Worm (Caenorhabditis elegans) whole organism, L4/young adult: ENCODE data around the gene marc-1.

Source experiments
- W03F9.2 ChIP-seq: fragments of 150-350 bp; optimal IDR thresholded peaks from 2 replicates; lab custom pipeline; 2014; ENCODE audit warnings: missing biosample characterization, missing genetic modification characterization
- dao-5 ChIP-seq: sonication (generic microtip); optimal IDR thresholded peaks from 2 replicates; lab custom pipeline; 2016; ENCODE audit warnings: missing genotype, missing genetic modification characterization, moderate library complexity, missing compliant biosample characterization
- him-1 ChIP-seq: sonication (generic microtip); optimal IDR thresholded peaks from 2 replicates; lab custom pipeline; 2016; ENCODE audit warnings: missing genotype, missing genetic modification reagents, missing genetic modification characterization, missing compliant biosample characterization

Gene marc-1

DNA sequence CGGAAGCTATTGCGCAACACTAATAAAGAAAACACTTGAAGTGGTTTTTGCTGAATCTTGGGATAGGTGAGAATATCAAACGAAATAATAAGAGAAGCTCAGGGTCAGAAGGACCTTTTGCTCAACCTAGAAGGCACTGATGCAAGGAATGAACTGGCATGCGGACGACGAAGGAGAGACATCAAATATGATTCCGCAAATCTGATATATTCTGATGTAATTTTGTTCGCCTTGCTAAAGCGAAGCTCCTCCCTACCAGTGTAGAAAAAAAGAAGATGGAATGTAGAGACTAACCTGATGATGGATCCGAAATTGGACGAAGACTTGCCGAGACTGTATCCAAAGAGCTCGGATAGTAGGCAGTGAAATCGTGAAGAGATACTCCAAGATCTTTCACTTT, 28.4 kb downstream of the marc-1 start:
- TF ChIP-seq him-1 (tag; lab: Kevin White, UChicago) (no peak), W03F9.2 (tag; lab: Kevin White, UChicago) (no peak), dao-5 (no peak)

DNA sequence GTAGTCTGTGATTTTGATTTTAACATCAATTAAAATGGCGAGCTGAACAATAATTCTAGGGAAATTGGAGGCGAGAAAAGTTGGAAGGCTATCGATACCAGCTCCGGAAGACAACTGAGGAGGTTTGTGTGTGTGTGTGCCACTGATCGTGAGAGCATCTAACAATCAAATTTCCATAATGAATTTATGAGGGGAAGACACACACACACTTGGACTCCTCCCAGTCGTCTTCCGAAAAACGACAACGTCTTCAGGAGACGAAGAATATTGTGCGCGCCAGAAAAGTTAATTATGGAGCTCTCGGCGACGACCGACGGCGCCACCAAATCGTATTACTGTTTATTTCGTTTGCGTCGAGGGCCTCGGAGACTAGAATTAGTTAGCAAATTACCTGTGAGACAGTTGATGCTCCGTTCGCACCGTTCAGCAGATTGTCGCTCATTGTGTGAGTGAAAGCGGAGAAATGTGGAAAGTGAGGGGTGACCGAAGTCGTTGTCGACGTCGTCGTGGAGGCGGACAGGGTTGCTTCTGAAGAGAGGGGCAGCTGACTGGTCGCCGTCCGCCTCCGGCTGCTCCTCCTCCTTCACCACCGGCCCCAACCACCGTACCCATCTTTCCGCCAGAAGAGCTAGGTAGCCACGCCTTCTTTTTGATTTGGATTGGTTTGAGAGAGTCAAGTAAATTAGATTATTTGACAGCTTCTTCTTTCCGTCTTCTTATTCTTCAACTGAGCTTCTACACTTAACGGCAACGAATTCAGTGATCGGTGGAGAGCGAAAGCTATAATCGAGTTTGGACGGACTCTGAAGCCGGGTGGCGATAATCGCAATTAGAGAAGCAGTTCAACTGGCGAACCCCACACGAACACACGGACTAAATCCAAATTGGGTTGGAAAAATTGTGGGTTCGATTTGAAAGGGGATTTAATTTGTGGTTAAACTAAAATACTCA, 29.6 kb downstream of the marc-1 start, which contains the start of gene unc-42:
Gene unc-42, minus strand, starts transcription at position 564 of the 951 bp plus-strand sequence.
- TF ChIP-seq him-1 (tag; lab: Kevin White, UChicago): no peak
- TF ChIP-seq W03F9.2 (tag; lab: Kevin White, UChicago): no peak
- TF ChIP-seq dao-5: no peak

DNA sequence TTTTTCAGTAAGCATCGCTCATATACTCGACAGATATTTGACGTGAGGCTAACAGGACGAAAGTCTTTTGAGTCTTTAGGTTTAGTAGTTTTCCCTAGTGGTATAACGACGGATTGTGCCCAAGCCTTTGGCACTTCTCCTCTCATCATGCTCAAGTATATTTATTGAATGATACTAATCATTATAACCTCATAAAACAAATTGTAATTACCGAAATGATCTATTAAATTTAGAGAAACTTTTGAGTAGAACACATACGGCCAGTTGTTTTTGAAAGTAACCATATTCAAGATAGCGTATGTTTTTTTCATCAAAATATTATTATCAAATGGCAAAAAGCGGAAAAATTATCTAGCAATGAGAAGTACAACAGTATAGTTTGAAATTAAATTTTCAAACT, 31.8 kb downstream of the marc-1 start:
- no peak for TF ChIP-seq dao-5
- TF ChIP-seq him-1 (tag; lab: Kevin White, UChicago): no peak
- no peak for TF ChIP-seq W03F9.2 (tag; lab: Kevin White, UChicago)

DNA sequence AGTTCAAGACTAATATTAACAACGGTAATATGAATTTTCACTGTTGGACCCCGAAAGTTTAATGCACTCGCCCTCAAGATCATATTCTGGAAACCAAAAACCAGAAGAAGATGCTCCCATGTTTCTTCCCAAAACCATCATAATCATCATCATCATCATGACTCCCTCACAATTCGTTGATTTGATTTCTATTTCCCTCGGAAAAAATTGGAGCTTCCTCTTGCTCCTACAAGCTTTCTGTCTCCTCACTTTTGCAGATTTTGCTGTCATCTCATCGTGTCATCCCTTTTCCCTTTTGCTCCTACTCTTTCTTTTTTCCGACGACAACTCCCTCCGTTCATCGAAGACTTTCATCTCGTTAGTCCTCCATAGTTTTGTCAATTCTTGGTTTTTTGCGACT, 32.5 kb downstream of the marc-1 start, which contains the start of gene F46B6.2:
Gene F46B6.2, plus strand, starts transcription at position 316 of the 400 bp plus-strand sequence.
- TF ChIP-seq W03F9.2 (tag; lab: Kevin White, UChicago): no peak
- TF ChIP-seq him-1 (tag; lab: Kevin White, UChicago): no peak
- no peak for TF ChIP-seq dao-5

DNA sequence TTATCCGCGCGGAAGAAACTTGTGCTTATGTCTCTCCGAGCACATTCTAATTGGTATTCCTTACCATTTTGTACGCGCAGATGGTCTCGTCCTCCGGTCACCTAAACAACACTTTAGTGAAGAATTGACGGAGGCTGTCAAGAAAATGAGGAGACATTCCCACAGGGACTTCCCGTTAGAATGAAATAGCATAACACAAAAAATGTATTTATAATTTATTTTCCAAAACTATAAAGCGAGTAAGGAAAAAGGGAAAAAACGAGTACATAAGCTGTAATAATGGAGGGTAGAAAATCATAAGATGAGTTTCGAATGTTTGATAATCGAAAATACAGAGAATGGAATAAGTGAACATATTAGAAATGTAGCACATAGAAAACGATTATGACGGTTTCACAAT, 36.2 kb downstream of the marc-1 start, which contains the start of gene F46B6.12:
Gene F46B6.12, minus strand, starts transcription at position 101 of the 400 bp plus-strand sequence.
- no peak for TF ChIP-seq W03F9.2 (tag; lab: Kevin White, UChicago)
- TF ChIP-seq dao-5: no peak
- no peak for TF ChIP-seq him-1 (tag; lab: Kevin White, UChicago)

DNA sequence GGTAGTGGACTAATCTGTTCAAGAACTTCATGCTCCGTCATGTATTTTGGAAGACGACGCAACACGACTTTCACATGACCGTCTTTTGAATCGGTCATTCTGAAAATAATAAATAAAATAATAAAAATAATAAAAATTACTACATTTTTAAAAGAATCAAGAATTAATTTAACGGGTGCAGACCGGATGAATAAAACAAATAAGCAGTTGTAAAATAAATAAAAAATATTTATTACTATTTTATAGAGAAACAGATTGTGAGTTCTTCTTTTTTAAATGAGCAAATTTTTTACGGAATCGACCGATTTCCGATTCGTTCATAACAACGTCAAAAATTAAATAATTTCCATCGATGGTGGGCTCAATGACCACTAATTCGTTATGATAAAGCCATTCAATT, 38.1 kb downstream of the marc-1 start, which contains the start of gene smg-4:
Gene smg-4, minus strand, starts transcription at position 101 of the 400 bp plus-strand sequence.
- TF ChIP-seq him-1 (tag; lab: Kevin White, UChicago) (no peak), W03F9.2 (tag; lab: Kevin White, UChicago) (no peak), dao-5 (no peak)

DNA sequence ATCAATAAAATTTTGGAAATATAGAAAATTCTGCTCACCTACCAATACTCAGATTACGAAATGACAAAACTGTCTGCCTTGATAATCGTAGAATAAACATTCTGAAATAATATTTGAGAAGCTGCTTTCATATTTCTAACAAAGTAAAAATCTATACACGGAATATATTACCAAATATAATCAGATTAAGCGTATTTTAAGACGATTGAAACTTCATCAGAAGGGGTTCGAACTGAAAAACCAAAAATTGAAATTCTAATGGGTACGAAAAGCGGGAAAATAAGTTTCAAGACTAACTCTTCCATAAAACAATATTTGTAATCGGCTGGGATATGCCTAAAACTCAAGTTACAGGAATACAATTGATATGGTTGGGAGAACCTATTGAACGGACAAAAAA, 39.9 kb downstream of the marc-1 start, which contains the start of gene F46B6.4:
Gene F46B6.4, minus strand, starts transcription at position 101 of the 400 bp plus-strand sequence.
- TF ChIP-seq dao-5 (no peak), W03F9.2 (tag; lab: Kevin White, UChicago) (no peak), him-1 (tag; lab: Kevin White, UChicago) (no peak)

DNA sequence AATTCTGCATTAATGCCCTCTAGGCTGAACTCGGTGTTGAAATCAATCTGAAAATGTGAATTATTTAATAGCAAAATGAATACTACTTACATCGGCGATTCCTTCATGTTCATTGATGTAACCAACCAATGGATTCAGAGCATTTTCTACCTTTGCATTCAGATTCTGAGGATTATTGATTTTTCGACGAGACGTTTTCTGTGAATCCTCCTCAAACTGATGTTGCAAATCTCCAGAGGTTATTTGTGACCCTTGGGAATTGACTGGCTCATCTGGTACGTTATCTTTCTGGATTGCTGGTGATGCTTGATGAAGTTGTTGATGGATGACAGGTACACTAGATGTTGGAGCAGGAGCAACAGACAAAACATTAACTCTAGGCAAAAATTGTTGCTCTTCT, 42.5 kb downstream of the marc-1 start:
- no peak for TF ChIP-seq W03F9.2 (tag; lab: Kevin White, UChicago)
- no peak for TF ChIP-seq dao-5
- TF ChIP-seq him-1 (tag; lab: Kevin White, UChicago): no peak

DNA sequence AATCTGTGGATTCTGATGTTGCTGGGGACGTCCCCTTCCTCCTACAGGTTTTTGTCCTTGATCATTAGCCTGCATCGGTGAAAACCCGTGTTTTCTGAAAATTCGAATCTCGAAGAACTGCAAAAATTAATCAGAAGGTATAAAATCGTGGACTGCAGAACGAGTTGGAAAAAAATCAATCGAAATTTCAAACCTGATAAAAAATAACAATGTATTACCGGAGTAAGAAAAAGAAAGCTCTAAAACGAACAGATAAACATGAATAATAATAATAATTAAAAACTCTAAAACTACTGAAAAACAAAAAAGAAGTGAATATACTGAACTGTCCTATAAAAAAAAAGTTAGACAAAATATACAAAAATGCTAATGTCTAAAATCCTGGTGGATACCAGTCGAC, 43.5 kb downstream of the marc-1 start, which contains the start of gene F46B6.5:
Gene F46B6.5, minus strand, starts transcription at position 101 of the 400 bp plus-strand sequence.
- TF ChIP-seq him-1 (tag; lab: Kevin White, UChicago) (no peak), W03F9.2 (tag; lab: Kevin White, UChicago) (no peak), dao-5 (no peak)

DNA sequence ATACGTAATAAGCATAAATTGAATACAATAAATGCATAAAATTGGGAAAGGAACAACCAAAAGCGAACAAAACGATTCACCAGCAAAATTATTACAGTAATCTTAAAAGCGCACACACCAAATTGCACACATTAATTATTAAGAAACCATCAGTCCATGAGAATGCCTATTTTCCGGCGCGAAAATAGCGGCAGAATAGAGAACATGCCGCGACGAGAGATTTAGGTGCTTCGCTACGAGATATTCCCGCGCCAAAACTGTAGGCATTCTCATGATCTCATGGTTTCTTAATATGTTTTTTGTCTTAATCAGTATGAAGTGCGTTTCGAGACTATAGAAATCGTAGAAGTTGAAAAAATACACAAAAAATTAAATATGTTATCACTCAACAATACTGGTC, 44.7 kb downstream of the marc-1 start:
- TF ChIP-seq dao-5 (no peak), W03F9.2 (tag; lab: Kevin White, UChicago) (no peak), him-1 (tag; lab: Kevin White, UChicago) (no peak)

DNA sequence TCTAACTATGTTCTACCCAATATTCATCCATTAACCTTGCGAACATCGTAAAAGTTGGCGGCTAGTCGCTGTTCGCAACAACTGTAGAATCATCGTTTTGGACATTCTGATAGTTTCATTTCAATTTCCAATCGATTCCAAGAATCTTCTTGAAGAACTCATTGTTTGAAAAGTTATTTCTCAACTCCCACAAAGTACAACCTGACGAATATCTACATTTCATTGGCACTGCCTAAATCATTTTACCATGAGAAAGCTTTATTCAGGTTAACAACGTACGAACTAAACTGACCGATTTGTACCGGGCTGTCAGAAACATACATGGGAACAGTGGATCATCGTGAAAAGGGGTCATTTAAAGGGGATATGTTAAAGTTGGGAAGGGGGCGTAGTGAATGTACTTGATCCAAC, 47.2 kb downstream of the marc-1 start, which contains the start of gene F46B6.6:
Gene F46B6.6, minus strand, starts transcription at position 148 of the 411 bp plus-strand sequence.
- no peak for TF ChIP-seq him-1 (tag; lab: Kevin White, UChicago)
- TF ChIP-seq W03F9.2 (tag; lab: Kevin White, UChicago): no peak
- TF ChIP-seq dao-5: no peak

DNA sequence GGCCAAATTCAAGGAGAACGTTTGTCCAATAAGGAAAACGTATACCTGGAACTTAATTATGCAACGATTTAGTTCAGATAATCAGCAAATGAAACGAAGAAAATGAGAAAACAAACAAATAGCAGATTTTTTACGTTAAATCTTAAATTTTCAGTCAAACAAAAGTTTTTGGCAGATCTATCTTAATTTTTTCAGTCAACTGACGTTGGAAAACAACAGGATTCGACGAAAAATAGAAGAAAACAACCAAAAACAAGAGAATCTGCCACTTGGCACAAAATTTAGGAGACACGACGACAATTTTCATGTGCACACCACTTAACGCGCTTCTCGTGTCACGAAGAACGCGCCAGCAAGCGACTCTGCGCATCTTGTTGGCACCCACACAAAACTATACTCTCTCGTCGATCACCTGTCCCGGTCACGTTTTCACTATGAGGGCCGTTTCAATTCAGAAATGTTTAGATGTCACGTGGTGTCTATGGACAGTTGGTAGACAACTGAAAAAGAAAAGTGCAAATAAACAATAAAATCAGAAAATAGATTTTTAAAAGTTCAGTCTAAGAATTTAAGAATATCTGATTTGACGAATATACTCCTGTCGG, 50.3 kb downstream of the marc-1 start, which contains the start of gene ztf-7:
Gene ztf-7, minus strand, starts transcription at position 51 of the 605 bp plus-strand sequence.
- TF ChIP-seq W03F9.2 (tag; lab: Kevin White, UChicago) (peak; percentile 96), dao-5 (no peak), him-1 (tag; lab: Kevin White, UChicago) (peak; percentile 68)
